Worm (Caenorhabditis elegans) whole organism, mixed stage, embryonic: ENCODE measurements around the gene C32D5.11.

Source experiments
- M03D4.4 ChIP-seq: sonication (generic microtip); optimal IDR thresholded peaks from 2 replicates; lab custom pipeline; 2017; ENCODE audit warnings: mild to moderate bottlenecking, missing genetic modification characterization, missing compliant biosample characterization
- bed-3 ChIP-seq: fragments of 200-800 bp; sonication (Bioruptor generic); optimal IDR thresholded peaks from 3 replicates; lab custom pipeline; 2018; ENCODE audit warnings: mild to moderate bottlenecking, missing genetic modification characterization, moderate library complexity, missing compliant biosample characterization
- blmp-1 ChIP-seq: fragments of 150-350 bp; optimal IDR thresholded peaks from 2 replicates; lab custom pipeline; 2014; ENCODE audit warnings: missing biosample characterization, missing genetic modification characterization
- ceh-39 ChIP-seq: fragments of 150-350 bp; optimal IDR thresholded peaks from 2 replicates; lab custom pipeline; 2014; ENCODE audit warnings: missing biosample characterization, missing genetic modification characterization
- ceh-43 ChIP-seq: fragments of 200-800 bp; sonication (Bioruptor generic); optimal IDR thresholded peaks from 2 replicates; lab custom pipeline; 2018; ENCODE audit warnings: mild to moderate bottlenecking, missing genetic modification characterization, moderate library complexity, missing compliant biosample characterization
- ces-1 ChIP-seq: fragments of 150-350 bp; optimal IDR thresholded peaks from 2 replicates; lab custom pipeline; 2014; ENCODE audit warnings: missing biosample characterization, missing genetic modification reagents, missing genetic modification characterization
- cnd-1 ChIP-seq: fragments of 200-800 bp; sonication (Bioruptor generic); optimal IDR thresholded peaks from 2 replicates; lab custom pipeline; 2018; ENCODE audit warnings: mild to moderate bottlenecking, missing genetic modification characterization, missing compliant biosample characterization
- drap-1 ChIP-seq: fragments of 200-800 bp; sonication (Bioruptor generic); optimal IDR thresholded peaks from 3 replicates; lab custom pipeline; 2018; ENCODE audit warnings: mild to moderate bottlenecking, missing genetic modification characterization, missing compliant biosample characterization
- elt-3 ChIP-seq: fragments of 150-350 bp; optimal IDR thresholded peaks from 2 replicates; lab custom pipeline; 2014; ENCODE audit warnings: missing biosample characterization, missing genetic modification characterization
- flh-1 ChIP-seq: fragments of 200-800 bp; sonication (Bioruptor generic); optimal IDR thresholded peaks from 2 replicates; lab custom pipeline; 2018; ENCODE audit warnings: mild to moderate bottlenecking, missing genetic modification characterization, moderate library complexity, missing compliant biosample characterization
- ham-2 ChIP-seq: fragments of 200-800 bp; sonication (Bioruptor generic); optimal IDR thresholded peaks from 2 replicates; lab custom pipeline; 2018; ENCODE audit warnings: mild to moderate bottlenecking, missing genetic modification characterization, missing compliant biosample characterization
- hlh-1 ChIP-seq: fragments of 150-350 bp; optimal IDR thresholded peaks from 2 replicates; lab custom pipeline; 2014; ENCODE audit warnings: missing biosample characterization, missing genetic modification reagents, missing genetic modification characterization
- lin-13 ChIP-seq: fragments of 150-350 bp; optimal IDR thresholded peaks from 2 replicates; lab custom pipeline; 2014; ENCODE audit warnings: missing biosample characterization, missing genetic modification characterization
- lin-32 ChIP-seq: fragments of 200-800 bp; sonication (Bioruptor generic); optimal IDR thresholded peaks from 2 replicates; lab custom pipeline; 2018; ENCODE audit warnings: mild to moderate bottlenecking, missing genetic modification characterization, missing compliant biosample characterization
- lsy-2 ChIP-seq: fragments of 150-350 bp; optimal IDR thresholded peaks from 2 replicates; lab custom pipeline; 2014; ENCODE audit warnings: missing biosample characterization, missing genetic modification characterization
- mab-5 ChIP-seq: fragments of 150-350 bp; optimal IDR thresholded peaks from 2 replicates; lab custom pipeline; 2014; ENCODE audit warnings: missing biosample characterization, missing genetic modification characterization
- mls-2 ChIP-seq: sonication (generic microtip); optimal IDR thresholded peaks from 2 replicates; lab custom pipeline; 2016; ENCODE audit warnings: mild to moderate bottlenecking, missing genetic modification characterization, moderate library complexity, missing compliant biosample characterization
- nhr-12 ChIP-seq: fragments of 150-350 bp; optimal IDR thresholded peaks from 2 replicates; lab custom pipeline; 2014; ENCODE audit warnings: missing biosample characterization, missing genetic modification characterization
- nhr-237 ChIP-seq: fragments of 150-350 bp; optimal IDR thresholded peaks from 2 replicates; lab custom pipeline; 2014; ENCODE audit warnings: missing biosample characterization, missing genetic modification characterization
- nhr-28 ChIP-seq: fragments of 150-350 bp; optimal IDR thresholded peaks from 2 replicates; lab custom pipeline; 2014; ENCODE audit warnings: missing biosample characterization, missing genetic modification characterization
- pha-4 ChIP-seq: fragments of 150-350 bp; optimal IDR thresholded peaks from 2 replicates; lab custom pipeline; 2018; ENCODE audit warnings: missing biosample characterization, missing genetic modification reagents, missing genetic modification characterization
- sem-2 ChIP-seq: fragments of 200-800 bp; sonication (Bioruptor generic); optimal IDR thresholded peaks from 2 replicates; lab custom pipeline; 2018; ENCODE audit warnings: mild to moderate bottlenecking, missing genetic modification characterization, missing compliant biosample characterization
- snpc-4 ChIP-seq: fragments of 150-350 bp; optimal IDR thresholded peaks from 2 replicates; lab custom pipeline; 2014; ENCODE audit warnings: missing biosample characterization, missing genetic modification characterization
- sptf-1 ChIP-seq: sonication (generic microtip); optimal IDR thresholded peaks from 2 replicates; lab custom pipeline; 2017; ENCODE audit warnings: mild to moderate bottlenecking, missing genetic modification characterization, moderate library complexity, missing compliant biosample characterization
- tbx-8 ChIP-seq: fragments of 200-800 bp; sonication (Bioruptor generic); optimal IDR thresholded peaks from 2 replicates; lab custom pipeline; 2018; ENCODE audit warnings: mild to moderate bottlenecking, missing genetic modification characterization, moderate library complexity, missing compliant biosample characterization
- unc-120 ChIP-seq: sonication (generic microtip); optimal IDR thresholded peaks from 2 replicates; lab custom pipeline; 2017; ENCODE audit warnings: missing genetic modification characterization, missing compliant biosample characterization; ENCODE audit not compliant: poor library complexity, severe bottlenecking
- unc-39 ChIP-seq: fragments of 150-350 bp; optimal IDR thresholded peaks from 2 replicates; lab custom pipeline; 2014; ENCODE audit warnings: missing biosample characterization, missing genetic modification characterization
- unc-62 ChIP-seq: fragments of 150-350 bp; optimal IDR thresholded peaks from 2 replicates; lab custom pipeline; 2014; ENCODE audit warnings: missing biosample characterization, missing genetic modification reagents, missing genetic modification characterization
- zip-8 ChIP-seq: fragments of 150-350 bp; optimal IDR thresholded peaks from 2 replicates; lab custom pipeline; 2014; ENCODE audit warnings: missing biosample characterization, missing genetic modification characterization

The C32D5.11 gene

ce11 chrII:6345195-6346158 lies 9.8 kb downstream of the C32D5.11 start, which contains the start of gene C32D5.8:
Gene C32D5.8, minus strand, starts transcription at chrII:6345964.
- TF ChIP-seq unc-62 (GFP tag; lab: Kevin White, UChicago), result no peak
- TF ChIP-seq sem-2, result no peak
- no peak for TF ChIP-seq lin-13 (tag; lab: Kevin White, UChicago)
- no peak for TF ChIP-seq ceh-43 (GFP tag; lab: Kevin White, UChicago)
- no peak for TF ChIP-seq hlh-1 (tag; lab: Kevin White, UChicago)
- TF ChIP-seq ces-1 (GFP tag; lab: Kevin White, UChicago), result no peak
- TF ChIP-seq M03D4.4 (tag; lab: Kevin White, UChicago), result no peak
- TF ChIP-seq, all 35 proteins: peak for 0

ce11 chrII:6344513-6344912 lies 10.7 kb downstream of the C32D5.11 start:
- TF ChIP-seq nhr-12 (tag; lab: Kevin White, UChicago), result no peak
- no peak for TF ChIP-seq unc-39 (tag; lab: Kevin White, UChicago)
- TF ChIP-seq M03D4.4 (tag; lab: Kevin White, UChicago), result no peak
- TF ChIP-seq mab-5, result no peak
- no peak for TF ChIP-seq ham-2 (GFP tag; lab: Kevin White, UChicago)
- no peak for TF ChIP-seq snpc-4
- no peak for TF ChIP-seq drap-1
- TF ChIP-seq elt-3 (tag; lab: Kevin White, UChicago), result no peak
- TF ChIP-seq zip-8 (tag; lab: Kevin White, UChicago), result no peak
- TF ChIP-seq nhr-28 (tag; lab: Kevin White, UChicago), result no peak
- TF ChIP-seq flh-1 (GFP tag; lab: Kevin White, UChicago), result no peak
- TF ChIP-seq mls-2 (tag; lab: Kevin White, UChicago), result no peak

ce11 chrII:6343893-6344292 lies 11.4 kb downstream of the C32D5.11 start, which contains the start of gene txt-18:
Gene txt-18, plus strand, starts transcription at chrII:6344072.
- TF ChIP-seq nhr-237 (peak; percentile 42), pha-4 (tag; lab: Kevin White, UChicago) (no peak)

DNA sequence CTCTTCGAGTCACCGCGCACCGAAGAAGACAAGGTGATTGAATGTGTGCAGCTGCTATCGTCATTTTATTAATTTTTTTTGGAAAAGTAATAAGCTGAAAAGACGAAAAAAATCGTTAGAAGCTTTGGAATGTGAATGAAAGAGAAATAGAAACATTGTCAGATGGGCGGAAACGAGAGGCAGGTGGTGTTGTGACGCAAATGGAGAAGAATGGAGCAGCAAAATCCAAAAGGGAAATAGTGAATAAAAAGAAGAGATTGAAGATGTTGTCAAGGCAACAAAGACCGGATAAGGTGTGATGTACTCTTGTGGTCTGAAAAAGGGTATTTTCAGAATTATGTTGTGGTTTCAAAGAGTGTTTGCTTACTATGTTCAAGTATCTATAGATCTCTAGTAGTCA lies 12.8 kb downstream of the C32D5.11 start:
- TF ChIP-seq bed-3 (GFP tag; lab: Kevin White, UChicago) (no peak), sem-2 (no peak), mab-5 (no peak), lin-32 (no peak), unc-39 (tag; lab: Kevin White, UChicago) (no peak)

ce11 chrII:6341076-6341475 lies 14.2 kb downstream of the C32D5.11 start:
- TF ChIP-seq cnd-1 (tag; lab: Kevin White, UChicago) (no peak), nhr-12 (tag; lab: Kevin White, UChicago) (no peak), lin-13 (tag; lab: Kevin White, UChicago) (no peak), blmp-1 (tag; lab: Kevin White, UChicago) (no peak), sptf-1 (tag; lab: Kevin White, UChicago) (no peak), ceh-39 (tag; lab: Kevin White, UChicago) (no peak), drap-1 (no peak), flh-1 (GFP tag; lab: Kevin White, UChicago) (no peak), bed-3 (GFP tag; lab: Kevin White, UChicago) (no peak), hlh-1 (tag; lab: Kevin White, UChicago) (no peak), zip-8 (tag; lab: Kevin White, UChicago) (no peak), pha-4 (tag; lab: Kevin White, UChicago) (no peak), unc-120 (no peak), lsy-2 (tag; lab: Kevin White, UChicago) (no peak), ces-1 (GFP tag; lab: Kevin White, UChicago) (no peak), unc-62 (GFP tag; lab: Kevin White, UChicago) (no peak)

DNA sequence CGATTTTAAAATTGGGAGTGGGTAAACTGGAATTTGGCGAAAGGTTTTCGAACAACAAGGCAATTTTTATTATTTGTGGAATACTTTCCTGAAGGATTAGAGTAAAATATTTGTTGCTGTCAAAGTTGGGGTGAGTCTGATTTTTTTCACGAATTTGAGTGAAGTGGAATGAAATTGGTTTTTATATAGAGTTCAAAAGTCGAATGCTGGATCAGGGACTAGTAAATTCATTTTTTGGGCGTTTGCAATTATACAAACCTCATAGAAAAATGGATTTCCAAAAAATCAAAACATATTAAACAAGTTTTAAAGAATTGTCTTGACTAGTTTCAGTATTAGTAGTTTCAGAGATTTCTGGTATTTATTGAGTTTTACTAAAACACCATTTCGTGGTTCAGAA lies 15.3 kb downstream of the C32D5.11 start, which contains the start of gene C32D5.7:
C32D5.7 (minus strand) TSS at position 101 of the 400 bp plus-strand sequence.
- TF ChIP-seq nhr-12 (tag; lab: Kevin White, UChicago) (no peak), unc-62 (GFP tag; lab: Kevin White, UChicago) (no peak), unc-39 (tag; lab: Kevin White, UChicago) (no peak), lin-32 (no peak), ceh-43 (GFP tag; lab: Kevin White, UChicago) (no peak), tbx-8 (GFP tag; lab: Kevin White, UChicago) (no peak), nhr-28 (tag; lab: Kevin White, UChicago) (no peak), ham-2 (GFP tag; lab: Kevin White, UChicago) (no peak)
